Fruit fly (Drosophila melanogaster): ENCODE measurements around the gene Nup205.

Nup205 gene

DNA sequence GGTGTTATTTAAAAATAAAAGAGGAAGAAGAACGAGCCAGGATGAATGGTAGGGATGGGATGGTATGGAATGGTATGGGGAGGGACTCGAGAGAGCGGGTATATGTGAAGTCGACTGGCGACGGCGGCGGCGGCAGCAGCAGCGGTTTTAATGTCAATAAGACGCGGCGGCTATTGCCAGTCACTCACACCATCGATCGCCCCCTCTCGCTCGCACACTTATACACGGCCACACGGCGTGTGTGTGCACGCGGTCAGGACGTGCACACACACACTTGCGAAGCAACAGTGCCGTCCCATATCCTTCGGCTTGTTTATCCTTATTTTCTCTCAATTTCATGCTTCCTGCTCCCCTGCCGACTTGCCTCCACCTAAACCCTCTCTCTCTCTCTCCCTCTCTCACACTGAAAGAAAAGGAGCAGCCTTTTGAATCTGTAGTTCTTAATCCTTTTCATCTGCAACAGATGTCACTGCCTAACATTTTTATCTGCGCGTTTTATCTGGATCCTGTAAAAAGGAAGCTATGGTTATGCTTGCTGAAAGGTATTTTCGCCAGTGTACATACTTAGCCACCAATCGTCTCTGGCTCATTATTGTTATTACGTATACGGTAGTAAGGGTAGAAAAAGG is 37.2 kb downstream of the Nup205 start (continued):
- peak; percentile 33 for TF ChIP-seq Kr (GFP tag; optimal IDR thresholded peaks at IDR 0.05)
- TF ChIP-seq Six4 (GFP tag; optimal IDR thresholded peaks at IDR 0.05), result peak; percentile 74
- TF ChIP-seq CG3995 (GFP tag; optimal IDR thresholded peaks at IDR 0.05), result peak; percentile 11
- TF ChIP-seq D19B (GFP tag; optimal IDR thresholded peaks at IDR 0.05), result peak; percentile 59
- TF ChIP-seq CG7839 (tag; optimal IDR thresholded peaks at IDR 0.05), result peak; percentile 91
- TF ChIP-seq CG14710 (tag; optimal IDR thresholded peaks at IDR 0.05), result peak; percentile 73
- peak; percentile 40 for TF ChIP-seq B-H2 (GFP tag; optimal IDR thresholded peaks at IDR 0.05)
- TF ChIP-seq sim (GFP tag; IDR thresholded peaks at IDR 0.05), result 0 out of 2 replicates have a peak, but pooled peaks have one; percentile 23
- no peak for TF ChIP-seq sc (optimal IDR thresholded peaks at IDR 0.05)
- peak; percentile 60 for TF ChIP-seq sc (GFP tag; optimal IDR thresholded peaks at IDR 0.05)
- TF ChIP-seq kni (GFP tag; optimal IDR thresholded peaks at IDR 0.05), result no peak
- TF ChIP-seq repo (GFP tag; optimal IDR thresholded peaks at IDR 0.05), result peak; percentile 68
- peak; percentile 75 for TF ChIP-seq CG2202 (tag; optimal IDR thresholded peaks at IDR 0.05)
- peak; percentile 60 for TF ChIP-seq gt (GFP tag; IDR thresholded peaks at IDR 0.05)
- peak in 1 of 2 experiments; percentile 16 for TF ChIP-seq Eip74EF (GFP tag; optimal IDR thresholded peaks at IDR 0.05)
- peak; percentile 83 for TF ChIP-seq tx (GFP tag; optimal IDR thresholded peaks at IDR 0.05)
- peak; percentile 61 for TF ChIP-seq Deaf1 (tag; optimal IDR thresholded peaks at IDR 0.05)
- no peak for TF ChIP-seq CkIIα-i1 (GFP tag; IDR thresholded peaks at IDR 0.05)
- peak; percentile 46 for TF ChIP-seq CG11723 (GFP tag; optimal IDR thresholded peaks at IDR 0.05)
- TF ChIP-seq Dbx (GFP tag; IDR thresholded peaks at IDR 0.05), result peak; percentile 62
- peak; percentile 81 for TF ChIP-seq CG1233 (GFP tag; optimal IDR thresholded peaks at IDR 0.05)
- peak; percentile 48 for TF ChIP-seq HmgD (GFP tag; optimal IDR thresholded peaks at IDR 0.05)
- peak; percentile 81 for TF ChIP-seq Sox102F (GFP tag; optimal IDR thresholded peaks at IDR 0.05)
- TF ChIP-seq CG8089 (GFP tag; optimal IDR thresholded peaks at IDR 0.05), result peak; percentile 84
- peak; percentile 68 for TF ChIP-seq E2f1 (GFP tag; IDR thresholded peaks at IDR 0.05)
- TF ChIP-seq Lpt (GFP tag; optimal IDR thresholded peaks at IDR 0.05), result no peak
- peak; percentile 85 for TF ChIP-seq Xbp1 (GFP tag; optimal IDR thresholded peaks at IDR 0.05)
- no peak for TF ChIP-seq bigmax (GFP tag; optimal IDR thresholded peaks at IDR 0.05)
- peak; percentile 56; the same call in 1 of the 2 replicates for TF ChIP-seq Oaz (GFP tag; IDR thresholded peaks at IDR 0.05)
- TF ChIP-seq dimm (GFP tag; IDR thresholded peaks at IDR 0.05), result peak; percentile 63
- TF ChIP-seq croc (GFP tag; conservative IDR thresholded peaks at IDR 0.05), result peak; percentile 72
- no peak for TF ChIP-seq knrl (GFP tag; IDR thresholded peaks at IDR 0.05; ENCODE audit: partially characterized antibody)
- no peak for TF ChIP-seq zen2 (GFP tag; IDR thresholded peaks at IDR 0.05; ENCODE audit: partially characterized antibody)
- TF ChIP-seq Camta (GFP tag; optimal IDR thresholded peaks at IDR 0.05), result peak; percentile 80
- no peak for TF ChIP-seq Drgx (GFP tag; IDR thresholded peaks at IDR 0.05)
- peak; percentile 81 for TF ChIP-seq CG10366 (GFP tag; IDR thresholded peaks at IDR 0.05)
- TF ChIP-seq da (GFP tag; optimal IDR thresholded peaks at IDR 0.05), result peak; percentile 57
- TF ChIP-seq ro (GFP tag; IDR thresholded peaks at IDR 0.05), result peak; percentile 56; the same call in 1 of the 2 replicates
- TF ChIP-seq odd (GFP tag; optimal IDR thresholded peaks at IDR 0.05), result peak; percentile 74
- TF ChIP-seq CG42726 (GFP tag; IDR thresholded peaks at IDR 0.05; ENCODE audit: partially characterized antibody), result no peak
- TF ChIP-seq Aef1 (GFP tag; IDR thresholded peaks at IDR 0.05), result peak; percentile 72
- TF ChIP-seq CG18599 (GFP tag; optimal IDR thresholded peaks at IDR 0.05), result peak; percentile 92
- TF ChIP-seq Myb (GFP tag; optimal IDR thresholded peaks at IDR 0.05), result peak; percentile 72
- TF ChIP-seq eyg (GFP tag; optimal IDR thresholded peaks at IDR 0.05), result peak; percentile 64
- no peak for TF ChIP-seq toy (GFP tag; IDR thresholded peaks at IDR 0.05)
- TF ChIP-seq sug (tag; optimal IDR thresholded peaks at IDR 0.05), result peak; percentile 66
- TF ChIP-seq Doc3 (GFP tag; IDR thresholded peaks at IDR 0.05; ENCODE audit: partially characterized antibody), result no peak
- peak; percentile 77 for TF ChIP-seq CG12744 (GFP tag; optimal IDR thresholded peaks at IDR 0.05)
- TF ChIP-seq emc (GFP tag; optimal IDR thresholded peaks at IDR 0.05), result peak; percentile 75
- no peak for TF ChIP-seq CG31388 (GFP tag; optimal IDR thresholded peaks at IDR 0.05)

Data from whole organism, embryonic.